Worm (Caenorhabditis elegans) whole organism, midembryonic: Measurements from ENCODE around the gene C33H5.16.

Experiments
- T22C8.4 ChIP-seq: fragments of 200-800 bp; sonication (Bioruptor generic); IDR thresholded peaks from 2 replicates; pipeline ENCODE4 v1.3.6; 2022; ENCODE audit warnings: missing genetic modification characterization, missing compliant biosample characterization
- cog-1 ChIP-seq: sonication (generic microtip); optimal IDR thresholded peaks from 2 replicates; lab custom pipeline; 2016; ENCODE audit warnings: missing genetic modification characterization, missing compliant biosample characterization
- flt-1 ChIP-seq: fragments of 200-800 bp; sonication (Bioruptor generic); IDR thresholded peaks from 2 replicates; pipeline ENCODE4 v1.3.6; 2022; ENCODE audit warnings: missing genetic modification characterization, missing compliant biosample characterization
- klf-2 ChIP-seq: fragments of 200-800 bp; sonication (Bioruptor generic); conservative IDR thresholded peaks from 2 replicates; pipeline ENCODE4 v1.3.6; 2022; ENCODE audit warnings: missing genetic modification reagents, missing genetic modification characterization, missing compliant biosample characterization
- med-1 ChIP-seq: sonication (generic microtip); optimal IDR thresholded peaks from 2 replicates; lab custom pipeline; 2017; ENCODE audit warnings: missing genetic modification characterization, mild to moderate bottlenecking, missing compliant biosample characterization, antibody characterized with exemption, missing genetic modification reagents; ENCODE audit not compliant: insufficient read depth
- ref-1 ChIP-seq: fragments of 200-800 bp; sonication (Bioruptor generic); conservative IDR thresholded peaks from 2 replicates; pipeline ENCODE4 v1.3.6; 2022; ENCODE audit warnings: missing genetic modification reagents, missing genetic modification characterization, missing compliant biosample characterization
- tab-1 ChIP-seq: fragments of 200-800 bp; sonication (Bioruptor generic); IDR thresholded peaks from 2 replicates; pipeline ENCODE4 v1.3.6; 2022; ENCODE audit warnings: missing genetic modification characterization, missing compliant biosample characterization
- ztf-23 ChIP-seq: fragments of 200-800 bp; sonication (Bioruptor generic); IDR thresholded peaks from 2 replicates; pipeline ENCODE4 v1.3.6; 2022; ENCODE audit warnings: missing genetic modification reagents, missing genetic modification characterization, missing compliant biosample characterization
- ztf-29 ChIP-seq: fragments of 200-800 bp; sonication (Bioruptor generic); IDR thresholded peaks from 2 replicates; pipeline ENCODE4 v1.3.6; 2022; ENCODE audit warnings: missing genetic modification reagents, missing genetic modification characterization, missing compliant biosample characterization

DNA sequence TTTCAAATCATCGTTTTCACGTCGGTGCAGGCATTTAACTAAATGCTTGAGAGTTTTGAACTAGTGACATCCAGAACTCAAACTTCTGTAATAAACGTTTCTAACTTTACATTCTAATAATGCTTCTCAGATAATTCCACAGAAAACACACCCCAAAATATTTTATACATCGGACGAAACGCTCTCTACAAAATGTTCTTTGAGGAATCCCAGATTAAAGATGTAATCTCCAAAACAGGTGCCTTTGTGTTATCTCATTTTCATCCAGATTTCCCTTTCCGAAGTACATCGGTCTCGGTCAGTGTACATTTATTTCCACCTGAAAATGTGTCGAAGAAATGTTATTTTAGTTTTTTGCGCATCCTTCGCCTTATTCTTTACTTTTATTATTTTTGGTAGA, 1.6 kb upstream of the C33H5.16 start, which contains the start of gene C33H5.2:
- no peak for TF ChIP-seq klf-2
- no peak for TF ChIP-seq ztf-29 (GFP tag; lab: Robert Waterston, UW)
- TF ChIP-seq flt-1: no peak
- TF ChIP-seq T22C8.4 (GFP tag; lab: Robert Waterston, UW): no peak
- TF ChIP-seq med-1: no peak
- no peak for TF ChIP-seq cog-1 (tag; lab: Kevin White, UChicago)
- TF ChIP-seq ztf-23: no peak
- TF ChIP-seq tab-1 (GFP tag; lab: Robert Waterston, UW): no peak
- no peak for TF ChIP-seq ref-1 (GFP tag; lab: Robert Waterston, UW)
